Worm (Caenorhabditis elegans) whole organism, early embryonic: ENCODE data around the gene Y39C12A.9.

Experiments used
- B0310.2 ChIP-seq: sonication (generic microtip); optimal IDR thresholded peaks from 2 replicates; lab custom pipeline; 2016; ENCODE audit warnings: mild to moderate bottlenecking, missing genetic modification characterization, missing compliant biosample characterization
- F13C5.2 ChIP-seq: sonication (generic microtip); optimal IDR thresholded peaks from 2 replicates; lab custom pipeline; 2017; ENCODE audit warnings: mild to moderate bottlenecking, missing genetic modification characterization, inconsistent platforms, missing compliant biosample characterization
- aly-1 ChIP-seq: sonication (generic microtip); optimal IDR thresholded peaks from 2 replicates; lab custom pipeline; 2016; ENCODE audit warnings: missing genetic modification characterization, missing compliant biosample characterization
- ama-1 ChIP-seq: fragments of 150-350 bp; optimal IDR thresholded peaks from 2 replicates; lab custom pipeline; 2014
- ceh-13 ChIP-seq: fragments of 200-800 bp; sonication (Bioruptor generic); optimal IDR thresholded peaks from 2 replicates; lab custom pipeline; 2018; ENCODE audit warnings: mild to moderate bottlenecking, missing genetic modification characterization, missing compliant biosample characterization
- ceh-36 ChIP-seq: sonication (generic microtip); optimal IDR thresholded peaks from 2 replicates; lab custom pipeline; 2016; ENCODE audit warnings: missing genetic modification characterization, inconsistent platforms, missing compliant biosample characterization
- ets-7 ChIP-seq: sonication (generic microtip); optimal IDR thresholded peaks from 2 replicates; lab custom pipeline; 2016; ENCODE audit warnings: missing genotype, missing genetic modification characterization, missing compliant biosample characterization
- flt-1 ChIP-seq: fragments of 200-800 bp; sonication (Bioruptor generic); IDR thresholded peaks from 2 replicates; pipeline ENCODE4 v1.3.6; 2022; ENCODE audit warnings: missing genetic modification characterization, missing compliant biosample characterization
- hmbx-1 ChIP-seq: sonication (generic microtip); optimal IDR thresholded peaks from 2 replicates; lab custom pipeline; 2016; ENCODE audit warnings: mild to moderate bottlenecking, missing genetic modification characterization, missing compliant biosample characterization
- hmg-4 ChIP-seq: fragments of 200-800 bp; sonication (Bioruptor generic); optimal IDR thresholded peaks from 2 replicates; lab custom pipeline; 2018; ENCODE audit warnings: mild to moderate bottlenecking, missing genetic modification characterization, missing compliant biosample characterization
- hnd-1 ChIP-seq: sonication (generic microtip); optimal IDR thresholded peaks from 2 replicates; lab custom pipeline; 2016; ENCODE audit warnings: missing genetic modification characterization, missing compliant biosample characterization
- pes-1 ChIP-seq: fragments of 200-800 bp; sonication (Bioruptor generic); IDR thresholded peaks from 2 replicates; pipeline ENCODE4 v1.3.6; 2022; ENCODE audit warnings: missing genetic modification reagents, missing genetic modification characterization, missing compliant biosample characterization
- scrt-1 ChIP-seq: fragments of 200-800 bp; sonication (Bioruptor generic); IDR thresholded peaks from 2 replicates; pipeline ENCODE4 v1.3.6; 2022; ENCODE audit warnings: missing genetic modification characterization, missing compliant biosample characterization
- sea-1 ChIP-seq: fragments of 200-800 bp; sonication (Bioruptor generic); conservative IDR thresholded peaks from 2 replicates; pipeline ENCODE4 v1.3.6; 2022; ENCODE audit warnings: missing genetic modification characterization, missing compliant biosample characterization
- tbx-11 ChIP-seq: fragments of 200-800 bp; sonication (Bioruptor generic); IDR thresholded peaks from 2 replicates; pipeline ENCODE4 v1.3.6; 2022; ENCODE audit warnings: missing genetic modification characterization, missing compliant biosample characterization
- tbx-37 ChIP-seq: fragments of 200-800 bp; sonication (Bioruptor generic); conservative IDR thresholded peaks from 2 replicates; pipeline ENCODE4 v1.3.6; 2022; ENCODE audit warnings: missing genetic modification reagents, missing genetic modification characterization, missing compliant biosample characterization
- tra-4 ChIP-seq: sonication (generic microtip); optimal IDR thresholded peaks from 2 replicates; lab custom pipeline; 2017; ENCODE audit warnings: missing genetic modification characterization, missing compliant biosample characterization

The Y39C12A.9 gene

DNA sequence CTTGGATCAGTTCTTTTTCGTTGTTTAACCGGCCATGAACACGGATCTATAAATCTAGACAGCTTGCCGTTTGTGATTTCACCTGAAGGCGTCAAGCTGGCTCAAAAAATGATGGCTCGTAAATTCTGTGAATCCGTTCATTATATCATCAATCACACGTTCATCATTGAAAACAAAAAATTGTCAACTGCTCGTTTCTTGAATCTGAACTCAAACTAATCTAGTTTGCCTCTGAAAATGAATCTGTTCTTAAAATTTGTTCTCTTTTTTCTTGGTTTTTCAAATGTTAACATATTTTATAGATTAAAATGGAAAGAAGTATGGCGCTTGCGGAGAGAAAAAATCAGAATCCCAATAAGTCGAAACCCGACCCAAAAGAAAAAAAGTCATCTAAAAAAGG is 31.7 kb upstream of the Y39C12A.9 start, which contains the start of gene C42C1.8:
TSS of gene C42C1.8 (plus strand) at position 301 of the 400 bp plus-strand sequence.
- TF ChIP-seq pes-1 (GFP tag; lab: Robert Waterston, UW), result no peak
- TF ChIP-seq tbx-37, result no peak
- TF ChIP-seq ets-7, result no peak
- no peak for TF ChIP-seq flt-1 (GFP tag; lab: Robert Waterston, UW)
- no peak for TF ChIP-seq tra-4 (tag; lab: Kevin White, UChicago)
- TF ChIP-seq F13C5.2 (tag; lab: Kevin White, UChicago), result no peak
- no peak for TF ChIP-seq sea-1 (GFP tag; lab: Robert Waterston, UW)
- TF ChIP-seq hmg-4 (GFP tag; lab: Kevin White, UChicago), result no peak
- no peak for TF ChIP-seq tbx-11
- TF ChIP-seq hmbx-1 (tag; lab: Kevin White, UChicago), result no peak
- TF ChIP-seq ceh-36 (tag; lab: Kevin White, UChicago), result no peak
- no peak for TF ChIP-seq B0310.2 (tag; lab: Kevin White, UChicago)
- no peak for TF ChIP-seq hnd-1 (tag; lab: Kevin White, UChicago)
- TF ChIP-seq ama-1, result no peak

DNA sequence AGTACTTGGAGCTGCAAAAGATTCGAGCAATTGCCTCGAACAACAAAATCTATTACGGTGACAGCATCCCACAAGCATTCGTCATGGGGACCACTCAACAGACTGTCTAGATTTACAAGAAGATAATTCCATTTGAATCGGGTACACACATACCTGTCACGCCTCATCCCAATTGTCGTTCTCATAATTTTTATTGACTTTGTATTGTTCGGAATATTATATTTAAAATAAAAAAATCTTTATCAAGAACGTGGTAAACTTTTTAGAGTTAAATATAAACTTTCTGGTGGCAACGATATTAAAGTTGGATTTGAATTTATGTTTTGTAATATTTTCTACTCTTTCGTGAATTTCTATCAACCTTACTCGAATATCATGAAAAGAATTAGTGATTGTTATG is 30.1 kb upstream of the Y39C12A.9 start, which contains the start of gene C42C1.9:
TSS of gene C42C1.9 (plus strand) at position 301 of the 400 bp plus-strand sequence.
- TF ChIP-seq scrt-1 (GFP tag; lab: Robert Waterston, UW) (no peak), ets-7 (no peak), hnd-1 (tag; lab: Kevin White, UChicago) (no peak), F13C5.2 (tag; lab: Kevin White, UChicago) (no peak), ceh-36 (tag; lab: Kevin White, UChicago) (no peak), tra-4 (tag; lab: Kevin White, UChicago) (no peak), pes-1 (GFP tag; lab: Robert Waterston, UW) (no peak), hmbx-1 (tag; lab: Kevin White, UChicago) (no peak), aly-1 (tag; lab: Kevin White, UChicago) (no peak)

ce11 chrIV:12287628-12288027 is 28.6 kb upstream of the Y39C12A.9 start, which contains the start of gene erl-1:
erl-1 (plus strand) TSS chrIV:12287928.
- TF ChIP-seq scrt-1 (GFP tag; lab: Robert Waterston, UW) (no peak), hnd-1 (tag; lab: Kevin White, UChicago) (no peak)

- TF ChIP-seq B0310.2 (tag; lab: Kevin White, UChicago), result no peak
- TF ChIP-seq tbx-11, result no peak
- TF ChIP-seq ets-7, result no peak
- TF ChIP-seq hmbx-1 (tag; lab: Kevin White, UChicago), result no peak
- no peak for TF ChIP-seq sea-1 (GFP tag; lab: Robert Waterston, UW)
Observed at ce11 chrIV:12282873-12283272, 23.9 kb upstream of the Y39C12A.9 start, which contains the start of gene hpo-12. hpo-12 (plus strand) TSS chrIV:12283173.

DNA sequence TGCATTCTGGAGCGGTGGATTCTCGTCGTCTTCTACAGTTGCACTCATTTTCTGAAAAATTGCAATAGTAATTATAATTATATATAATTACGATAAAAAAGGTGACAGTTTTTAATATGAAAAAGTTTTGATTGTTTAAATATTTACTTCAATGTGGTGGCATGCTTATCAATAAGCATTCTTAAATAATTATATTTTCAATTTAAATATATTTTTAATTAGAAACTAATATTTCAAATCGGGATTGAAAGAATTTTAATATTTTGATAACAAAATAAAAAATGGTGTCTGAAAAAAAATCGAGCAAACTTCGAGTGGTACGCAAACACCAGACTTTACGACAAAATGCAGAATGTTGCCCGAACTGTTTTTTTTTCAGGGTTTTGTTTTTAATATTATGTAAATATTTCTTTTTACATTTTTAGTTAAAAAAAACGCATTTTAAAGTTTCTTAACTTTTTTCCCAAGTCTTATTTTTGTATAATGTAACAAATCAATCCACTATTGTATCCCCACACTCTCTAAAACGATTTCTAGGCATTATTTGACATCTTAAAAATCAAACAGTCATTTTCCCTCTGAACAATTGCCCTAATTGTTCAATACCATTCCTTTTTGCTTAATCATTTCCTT is 23.3 kb upstream of the Y39C12A.9 start, which contains the start of the genes C42C1.12 and C42C1.19:
TSS of gene C42C1.12 (minus strand) at position 51 of the 633 bp plus-strand sequence.
TSS of gene C42C1.19 (plus strand) at position 583 of the 633 bp plus-strand sequence.
- no peak for TF ChIP-seq ets-7
- TF ChIP-seq ceh-36 (tag; lab: Kevin White, UChicago), result no peak
- TF ChIP-seq ceh-13, result no peak
- TF ChIP-seq B0310.2 (tag; lab: Kevin White, UChicago), result no peak
- no peak for TF ChIP-seq tra-4 (tag; lab: Kevin White, UChicago)
- no peak for TF ChIP-seq F13C5.2 (tag; lab: Kevin White, UChicago)
- TF ChIP-seq flt-1 (GFP tag; lab: Robert Waterston, UW), result no peak
- TF ChIP-seq hmg-4 (GFP tag; lab: Kevin White, UChicago), result no peak
- TF ChIP-seq ama-1, result no peak

ce11 chrIV:12279340-12279739 is 20.3 kb upstream of the Y39C12A.9 start, which contains the start of gene ltah-1.1:
ltah-1.1 (plus strand) TSS chrIV:12279622.
- TF ChIP-seq sea-1 (GFP tag; lab: Robert Waterston, UW), result no peak
- no peak for TF ChIP-seq tra-4 (tag; lab: Kevin White, UChicago)
- no peak for TF ChIP-seq pes-1 (GFP tag; lab: Robert Waterston, UW)
- no peak for TF ChIP-seq aly-1 (tag; lab: Kevin White, UChicago)
- TF ChIP-seq hnd-1 (tag; lab: Kevin White, UChicago), result no peak
- no peak for TF ChIP-seq ceh-13

- TF ChIP-seq sea-1 (GFP tag; lab: Robert Waterston, UW) (no peak), hmg-4 (GFP tag; lab: Kevin White, UChicago) (no peak), pes-1 (GFP tag; lab: Robert Waterston, UW) (no peak), ceh-36 (tag; lab: Kevin White, UChicago) (no peak), tbx-11 (no peak), ama-1 (no peak), hnd-1 (tag; lab: Kevin White, UChicago) (no peak), B0310.2 (tag; lab: Kevin White, UChicago) (no peak), ceh-13 (no peak), tbx-37 (no peak), aly-1 (tag; lab: Kevin White, UChicago) (no peak), hmbx-1 (tag; lab: Kevin White, UChicago) (no peak), F13C5.2 (tag; lab: Kevin White, UChicago) (no peak), scrt-1 (GFP tag; lab: Robert Waterston, UW) (no peak), tra-4 (tag; lab: Kevin White, UChicago) (no peak), flt-1 (GFP tag; lab: Robert Waterston, UW) (no peak), ets-7 (no peak)
Observed at ce11 chrIV:12278507-12278906, 19.5 kb upstream of the Y39C12A.9 start, which contains the start of the genes tag-335 and vkmt-1. tag-335 (minus strand) TSS chrIV:12278594. vkmt-1 (plus strand) TSS chrIV:12278725.
